Worm (Caenorhabditis elegans): Measurements from ENCODE around the gene W02D7.8.

- no peak for TF ChIP-seq tab-1 (GFP tag; IDR thresholded peaks at IDR 0.05)
- TF ChIP-seq med-1 (GFP tag; optimal IDR thresholded peaks at IDR 0.05; ENCODE audit: insufficient read depth) = no peak
- no peak for TF ChIP-seq cog-1 (tag; optimal IDR thresholded peaks at IDR 0.05)
- TF ChIP-seq klf-2 (GFP tag; conservative IDR thresholded peaks at IDR 0.05) = no peak
- TF ChIP-seq ztf-23 (GFP tag; IDR thresholded peaks at IDR 0.05) = no peak
These were observed 49.4 kb upstream of the W02D7.8 start, which contains the start of gene mom-2 for ce11 chrV:8355435-8356212.

Data from whole organism, midembryonic.